Worm (Caenorhabditis elegans) whole organism, young adult: Measurements from ENCODE around the gene C05C10.7.

ENCODE experiments used
- B0019.2 ChIP-seq: fragments of 200-800 bp; sonication (Bioruptor generic); conservative IDR thresholded peaks from 2 replicates; pipeline ENCODE4 v1.3.6; 2022; ENCODE audit warnings: missing genetic modification reagents, missing genetic modification characterization, missing compliant biosample characterization
- B0261.1 ChIP-seq: sonication (generic microtip); optimal IDR thresholded peaks from 2 replicates; lab custom pipeline; 2016; ENCODE audit warnings: mild to moderate bottlenecking, missing genetic modification characterization, moderate library complexity, missing compliant biosample characterization
- D2030.7 ChIP-seq: fragments of 200-800 bp; sonication (Bioruptor generic); IDR thresholded peaks from 2 replicates; pipeline ENCODE4 v1.3.6; 2022; ENCODE audit warnings: missing genetic modification reagents, missing genetic modification characterization, missing compliant biosample characterization
- F22D6.2 ChIP-seq: sonication (generic microtip); optimal IDR thresholded peaks from 2 replicates; lab custom pipeline; 2016; ENCODE audit warnings: mild to moderate bottlenecking, missing genetic modification characterization, missing compliant biosample characterization
- F37B4.10 ChIP-seq: fragments of 200-800 bp; sonication (Bioruptor generic); IDR thresholded peaks from 2 replicates; pipeline ENCODE4 v1.3.6; 2022; ENCODE audit warnings: missing genetic modification characterization, missing compliant biosample characterization
- F39B2.1 ChIP-seq: fragments of 200-800 bp; sonication (Bioruptor generic); IDR thresholded peaks from 2 replicates; pipeline ENCODE4 v1.3.6; 2022; ENCODE audit warnings: missing genetic modification reagents, missing genetic modification characterization, missing compliant biosample characterization
- F49E8.2 ChIP-seq: sonication (generic microtip); optimal IDR thresholded peaks from 3 replicates; lab custom pipeline; 2017; ENCODE audit warnings: missing genetic modification characterization, mild to moderate bottlenecking, missing compliant biosample characterization, antibody characterized with exemption, moderate library complexity; ENCODE audit not compliant: insufficient read depth
- Y53F4B.3 ChIP-seq: fragments of 200-800 bp; sonication (Bioruptor generic); IDR thresholded peaks from 2 replicates; pipeline ENCODE4 v1.3.6; 2022; ENCODE audit warnings: missing genetic modification reagents, missing genetic modification characterization, missing compliant biosample characterization
- Y53G8AR.9 ChIP-seq: fragments of 200-800 bp; sonication (Bioruptor generic); conservative IDR thresholded peaks from 2 replicates; pipeline ENCODE4 v1.3.6; 2022; ENCODE audit warnings: missing genetic modification reagents, missing genetic modification characterization, missing compliant biosample characterization
- aptf-2 ChIP-seq: fragments of 200-800 bp; sonication (Bioruptor generic); conservative IDR thresholded peaks from 2 replicates; pipeline ENCODE4 v1.3.6; 2022; ENCODE audit warnings: missing genetic modification reagents, missing genetic modification characterization, missing compliant biosample characterization
- aptf-3 ChIP-seq: fragments of 200-800 bp; sonication (Bioruptor generic); IDR thresholded peaks from 2 replicates; pipeline ENCODE4 v1.3.6; 2022; ENCODE audit warnings: missing genetic modification characterization, missing compliant biosample characterization
- atf-7 ChIP-seq: sonication (generic microtip); optimal IDR thresholded peaks from 2 replicates; lab custom pipeline; 2017; ENCODE audit warnings: mild to moderate bottlenecking, missing genetic modification characterization, missing compliant biosample characterization
- cebp-2 ChIP-seq: fragments of 200-800 bp; sonication (Bioruptor generic); IDR thresholded peaks from 2 replicates; pipeline ENCODE4 v1.3.6; 2022; ENCODE audit warnings: missing genetic modification characterization, missing compliant biosample characterization
- die-1 ChIP-seq: sonication (generic microtip); optimal IDR thresholded peaks from 2 replicates; lab custom pipeline; 2016; ENCODE audit warnings: missing genotype, mild to moderate bottlenecking, missing genetic modification characterization, missing compliant biosample characterization
- dpl-1 ChIP-seq: fragments of 150-350 bp; optimal IDR thresholded peaks from 2 replicates; lab custom pipeline; 2014; ENCODE audit warnings: missing biosample characterization, missing genetic modification reagents, missing genetic modification characterization
- egl-18 ChIP-seq: fragments of 200-800 bp; sonication (Bioruptor generic); IDR thresholded peaks from 2 replicates; pipeline ENCODE4 v1.3.6; 2022; ENCODE audit warnings: missing genetic modification reagents, missing genetic modification characterization, missing compliant biosample characterization
- egrh-3 ChIP-seq: fragments of 200-800 bp; sonication (Bioruptor generic); IDR thresholded peaks from 2 replicates; pipeline ENCODE4 v1.3.6; 2022; ENCODE audit warnings: missing genetic modification reagents, missing genetic modification characterization, missing compliant biosample characterization
- ekl-4 ChIP-seq: fragments of 200-800 bp; sonication (Bioruptor generic); IDR thresholded peaks from 2 replicates; pipeline ENCODE4 v1.3.6; 2022; ENCODE audit warnings: missing genetic modification reagents, missing genetic modification characterization, missing compliant biosample characterization
- fkh-3 ChIP-seq: sonication (generic microtip); optimal IDR thresholded peaks from 2 replicates; lab custom pipeline; 2016; ENCODE audit warnings: mild to moderate bottlenecking, missing genetic modification characterization, missing compliant biosample characterization
- him-1 ChIP-seq: sonication (generic microtip); optimal IDR thresholded peaks from 2 replicates; lab custom pipeline; 2016; ENCODE audit warnings: missing genotype, missing genetic modification reagents, missing genetic modification characterization, missing compliant biosample characterization
- hmg-1.2 ChIP-seq: fragments of 200-800 bp; sonication (Bioruptor generic); IDR thresholded peaks from 2 replicates; pipeline ENCODE4 v1.3.6; 2022; ENCODE audit warnings: missing genetic modification reagents, missing genetic modification characterization, missing compliant biosample characterization
- lag-1 ChIP-seq: fragments of 200-800 bp; sonication (Bioruptor generic); IDR thresholded peaks from 2 replicates; pipeline ENCODE4 v1.3.6; 2022; ENCODE audit warnings: missing genetic modification reagents, missing genetic modification characterization, missing compliant biosample characterization
- let-607 ChIP-seq, 2 experiments: fragments of 200-800 bp in 1 of 2; sonication (Bioruptor generic) in 1 of 2; sonication (generic microtip) in 1 of 2; optimal IDR thresholded peaks; 2 replicates each; lab custom pipeline; 2016 to 2018; ENCODE audit warnings: mild to moderate bottlenecking in 2 of 2, missing compliant biosample characterization in 2 of 2, missing genetic modification characterization in 2 of 2, moderate library complexity in 2 of 2, missing genotype in 1 of 2
- lin-40 ChIP-seq: sonication (generic microtip); optimal IDR thresholded peaks from 2 replicates; lab custom pipeline; 2016; ENCODE audit warnings: missing genetic modification characterization, mild to moderate bottlenecking, missing compliant biosample characterization, missing genotype, missing genetic modification reagents
- lin-54 ChIP-seq: fragments of 200-800 bp; sonication (Bioruptor generic); optimal IDR thresholded peaks from 2 replicates; lab custom pipeline; 2018; ENCODE audit warnings: mild to moderate bottlenecking, missing genetic modification characterization, missing compliant biosample characterization
- madf-6 ChIP-seq: fragments of 200-800 bp; sonication (Bioruptor generic); IDR thresholded peaks from 2 replicates; pipeline ENCODE4 v1.3.6; 2022; ENCODE audit warnings: missing genetic modification reagents, missing genetic modification characterization, missing compliant biosample characterization
- mel-28 ChIP-seq: sonication (generic microtip); optimal IDR thresholded peaks from 2 replicates; lab custom pipeline; 2016; ENCODE audit warnings: borderline replicate concordance, mild to moderate bottlenecking, missing genetic modification characterization, missing compliant biosample characterization
- nfya-1 ChIP-seq: sonication (generic microtip); optimal IDR thresholded peaks from 2 replicates; lab custom pipeline; 2017; ENCODE audit warnings: antibody characterized with exemption, missing compliant biosample characterization, missing genetic modification characterization, borderline replicate concordance; ENCODE audit not compliant: insufficient read depth
- nfya-2 ChIP-seq: fragments of 200-800 bp; sonication (Bioruptor generic); IDR thresholded peaks from 2 replicates; pipeline ENCODE4 v1.3.6; 2022; ENCODE audit warnings: missing genetic modification reagents, missing genetic modification characterization, missing compliant biosample characterization
- nhr-179 ChIP-seq: sonication (generic microtip); optimal IDR thresholded peaks from 2 replicates; lab custom pipeline; 2016; ENCODE audit warnings: mild to moderate bottlenecking, missing genetic modification characterization, missing compliant biosample characterization
- nhr-27 ChIP-seq: fragments of 200-800 bp; sonication (Bioruptor generic); optimal IDR thresholded peaks from 2 replicates; lab custom pipeline; 2018; ENCODE audit warnings: mild to moderate bottlenecking, missing genetic modification characterization, moderate library complexity, missing compliant biosample characterization
- pbrm-1 ChIP-seq: fragments of 200-800 bp; sonication (Bioruptor generic); IDR thresholded peaks from 2 replicates; pipeline ENCODE4 v1.3.6; 2022; ENCODE audit warnings: missing genetic modification reagents, missing genetic modification characterization, missing compliant biosample characterization
- pha-4 ChIP-seq: fragments of 150-350 bp; sonication (generic microtip); optimal IDR thresholded peaks from 2 replicates; lab custom pipeline; 2014; ENCODE audit warnings: missing biosample characterization, missing genetic modification reagents, missing genetic modification characterization
- rcor-1 ChIP-seq: fragments of 200-800 bp; sonication (Bioruptor generic); IDR thresholded peaks from 2 replicates; pipeline ENCODE4 v1.3.6; 2022; ENCODE audit warnings: missing genetic modification reagents, missing genetic modification characterization, missing compliant biosample characterization
- sdz-38 ChIP-seq: sonication (generic microtip); optimal IDR thresholded peaks from 2 replicates; lab custom pipeline; 2016; ENCODE audit warnings: missing genotype, missing genetic modification characterization, missing compliant biosample characterization
- sea-2 ChIP-seq: fragments of 200-800 bp; sonication (Bioruptor generic); IDR thresholded peaks from 2 replicates; pipeline ENCODE4 v1.3.6; 2022; ENCODE audit warnings: missing genetic modification characterization, missing compliant biosample characterization
- snpc-1.1 ChIP-seq: sonication (generic microtip); optimal IDR thresholded peaks from 2 replicates; lab custom pipeline; 2017; ENCODE audit warnings: missing genetic modification characterization, mild to moderate bottlenecking, missing compliant biosample characterization, antibody characterized with exemption, moderate library complexity, missing genotype, missing genetic modification reagents; ENCODE audit not compliant: insufficient read depth
- snpc-3.4 ChIP-seq: sonication (generic microtip); optimal IDR thresholded peaks from 2 replicates; lab custom pipeline; 2017; ENCODE audit warnings: missing genetic modification characterization, mild to moderate bottlenecking, missing compliant biosample characterization, antibody characterized with exemption, moderate library complexity, missing genotype, missing genetic modification reagents
- snpc-4 ChIP-seq, 5 experiments: fragments of 150-350 bp in 1 of 5; sonication (generic microtip) in 4 of 5; optimal IDR thresholded peaks; 2 replicates each; lab custom pipeline; 2014 to 2018; ENCODE audit warnings: missing genetic modification characterization in 5 of 5, missing biosample characterization in 3 of 5, antibody characterized with exemption in 2 of 5, mild to moderate bottlenecking in 2 of 5, missing compliant biosample characterization in 2 of 5, missing genotype in 2 of 5, moderate library complexity in 2 of 5, missing genetic modification reagents in 1 of 5
- somi-1 ChIP-seq: fragments of 200-800 bp; sonication (Bioruptor generic); optimal IDR thresholded peaks from 2 replicates; lab custom pipeline; 2018; ENCODE audit warnings: mild to moderate bottlenecking, missing genetic modification characterization, missing compliant biosample characterization
- tbp1 ChIP-seq: fragments of 200-800 bp; sonication (Bioruptor generic); optimal IDR thresholded peaks from 2 replicates; lab custom pipeline; 2018; ENCODE audit warnings: mild to moderate bottlenecking, missing genetic modification characterization, missing compliant biosample characterization
- tbx-9 ChIP-seq: sonication (generic microtip); optimal IDR thresholded peaks from 2 replicates; lab custom pipeline; 2016; ENCODE audit warnings: borderline replicate concordance, missing genetic modification characterization, inconsistent platforms, missing compliant biosample characterization
- unc-130 ChIP-seq: sonication (generic microtip); optimal IDR thresholded peaks from 2 replicates; lab custom pipeline; 2016; ENCODE audit warnings: missing genetic modification reagents, missing genetic modification characterization, missing compliant biosample characterization
- ztf-18 ChIP-seq: sonication (generic microtip); optimal IDR thresholded peaks from 2 replicates; lab custom pipeline; 2016; ENCODE audit warnings: missing genotype, mild to moderate bottlenecking, missing genetic modification characterization, missing compliant biosample characterization
- ztf-22 ChIP-seq: fragments of 200-800 bp; sonication (Bioruptor generic); optimal IDR thresholded peaks from 2 replicates; lab custom pipeline; 2018; ENCODE audit warnings: mild to moderate bottlenecking, missing genetic modification characterization, moderate library complexity, missing compliant biosample characterization
- ztf-25 ChIP-seq: fragments of 200-800 bp; sonication (Bioruptor generic); IDR thresholded peaks from 2 replicates; pipeline ENCODE4 v1.3.6; 2022; ENCODE audit warnings: missing genetic modification reagents, missing genetic modification characterization, missing compliant biosample characterization
- ztf-28 ChIP-seq: fragments of 200-800 bp; sonication (Bioruptor generic); IDR thresholded peaks from 2 replicates; pipeline ENCODE4 v1.3.6; 2022; ENCODE audit warnings: missing genetic modification reagents, missing genetic modification characterization, missing compliant biosample characterization
- ztf-3 ChIP-seq: fragments of 200-800 bp; sonication (Bioruptor generic); optimal IDR thresholded peaks from 2 replicates; lab custom pipeline; 2018; ENCODE audit warnings: mild to moderate bottlenecking, missing genetic modification characterization, missing compliant biosample characterization

The C05C10.7 gene

DNA sequence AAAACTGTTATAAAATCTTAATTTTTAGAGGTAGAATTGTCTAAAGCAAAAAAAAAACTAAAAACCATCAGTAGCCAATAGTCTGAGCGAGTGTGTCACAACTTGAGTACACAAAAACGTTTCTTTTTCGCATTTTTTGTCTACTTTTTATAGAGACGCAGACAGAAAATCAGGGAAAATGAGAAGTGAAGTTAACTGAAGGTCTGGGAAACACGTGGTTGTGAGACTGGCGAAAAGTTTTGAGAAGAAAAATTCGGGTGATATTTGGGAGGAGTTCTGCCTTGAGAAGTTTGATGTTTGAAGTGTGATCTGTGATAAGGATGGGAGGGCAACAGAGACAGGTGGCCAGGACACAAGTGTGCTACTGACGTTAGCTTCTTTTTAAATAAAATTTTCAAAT lies 1.2 kb downstream of the C05C10.7 start (continued):
- TF ChIP-seq ztf-3 (GFP tag; lab: Kevin White, UChicago): no peak
- no peak for TF ChIP-seq pbrm-1 (GFP tag; lab: Robert Waterston, UW)
- no peak for TF ChIP-seq ztf-22 (GFP tag; lab: Kevin White, UChicago)
- no peak for TF ChIP-seq snpc-1.1 (tag; lab: Kevin White, UChicago)
- TF ChIP-seq B0261.1: no peak
- no peak for TF ChIP-seq cebp-2 (GFP tag; lab: Robert Waterston, UW)
- TF ChIP-seq tbp1 (GFP tag; lab: Kevin White, UChicago): peak; percentile 38
- TF ChIP-seq sea-2: no peak
- no peak for TF ChIP-seq F39B2.1
- TF ChIP-seq dpl-1: no peak
- TF ChIP-seq nhr-27 (tag; lab: Kevin White, UChicago): no peak
- TF ChIP-seq Y53F4B.3 (GFP tag; lab: Robert Waterston, UW): no peak
- no peak for TF ChIP-seq him-1
- TF ChIP-seq lin-40: peak; percentile 73
- TF ChIP-seq snpc-4 (GFP tag; optimal IDR thresholded peaks at IDR 0.05; lab: Kevin White, UChicago): no peak
- peak in 2 of 4 experiments; percentile 19 to 38 for TF ChIP-seq snpc-4 (tag; optimal IDR thresholded peaks at IDR 0.05; lab: Kevin White, UChicago)
- TF ChIP-seq egrh-3 (GFP tag; lab: Robert Waterston, UW): no peak
- TF ChIP-seq unc-130 (GFP tag; lab: Kevin White, UChicago): no peak
- no peak for TF ChIP-seq mel-28 (tag; lab: Kevin White, UChicago)
- no peak for TF ChIP-seq ztf-28 (GFP tag; lab: Robert Waterston, UW)
- 0 out of 2 replicates have a peak, but pooled peaks have one; percentile 7 for TF ChIP-seq madf-6 (GFP tag; lab: Robert Waterston, UW)
- no peak for TF ChIP-seq nfya-2 (GFP tag; lab: Robert Waterston, UW)
- no peak for TF ChIP-seq snpc-3.4 (tag; lab: Kevin White, UChicago)
- TF ChIP-seq ztf-25 (GFP tag; lab: Robert Waterston, UW): no peak
- no peak for TF ChIP-seq F49E8.2
- TF ChIP-seq B0019.2 (GFP tag; lab: Robert Waterston, UW): no peak
- peak; percentile 40 for TF ChIP-seq pha-4 (tag; lab: Kevin White, UChicago)
- TF ChIP-seq hmg-1.2: peak; percentile 50; the same call in 1 of the 2 replicates
- no peak for TF ChIP-seq D2030.7 (GFP tag; lab: Robert Waterston, UW)
- no peak for TF ChIP-seq tbx-9 (tag; lab: Kevin White, UChicago)
- peak; percentile 65 for TF ChIP-seq F22D6.2 (tag; lab: Kevin White, UChicago)
- TF ChIP-seq F37B4.10 (GFP tag; lab: Robert Waterston, UW): no peak
- TF ChIP-seq die-1 (tag; lab: Kevin White, UChicago): peak; percentile 32
- TF ChIP-seq atf-7: no peak
- no peak for TF ChIP-seq nhr-179 (tag; lab: Kevin White, UChicago)
- peak; percentile 6 for TF ChIP-seq ztf-18 (tag; lab: Kevin White, UChicago)
- TF ChIP-seq aptf-3 (GFP tag; lab: Robert Waterston, UW): no peak
- TF ChIP-seq let-607 (tag; optimal IDR thresholded peaks at IDR 0.05; lab: Kevin White, UChicago): peak; percentile 13 to 26
- TF ChIP-seq nfya-1 (tag; lab: Kevin White, UChicago): no peak
- TF ChIP-seq sdz-38 (tag; lab: Kevin White, UChicago): no peak
- TF ChIP-seq rcor-1 (GFP tag; lab: Robert Waterston, UW): no peak
- 0 out of 2 replicates have a peak, but pooled peaks have one; percentile 26 for TF ChIP-seq Y53G8AR.9 (GFP tag; lab: Robert Waterston, UW)
- TF ChIP-seq lag-1 (GFP tag; lab: Robert Waterston, UW): no peak
- TF ChIP-seq fkh-3: no peak
- no peak for TF ChIP-seq aptf-2 (GFP tag; lab: Robert Waterston, UW)
- 0 out of 2 replicates have a peak, but pooled peaks have one; percentile 19 for TF ChIP-seq ekl-4 (GFP tag; lab: Robert Waterston, UW)
- TF ChIP-seq somi-1: peak; percentile 78
- TF ChIP-seq lin-54 (GFP tag; lab: Kevin White, UChicago): peak; percentile 40
- no peak for TF ChIP-seq egl-18 (GFP tag; lab: Robert Waterston, UW)
